Worm (Caenorhabditis elegans) whole organism, L1 larva: ENCODE data around the gene T10B10.9.
A peak's percentile ranks its signal among the peaks of the same experiment; 100 is the strongest.

ENCODE experiments used
- C04F5.9 ChIP-seq: sonication (generic microtip); optimal IDR thresholded peaks from 2 replicates; lab custom pipeline; 2016; ENCODE audit warnings: missing genetic modification characterization, missing compliant biosample characterization
- C16A3.4 ChIP-seq: fragments of 150-350 bp; optimal IDR thresholded peaks from 2 replicates; lab custom pipeline; 2014; ENCODE audit warnings: missing biosample characterization, missing genetic modification characterization
- C34B4.2 ChIP-seq: sonication (generic microtip); optimal IDR thresholded peaks from 2 replicates; lab custom pipeline; 2017; ENCODE audit warnings: mild to moderate bottlenecking, missing genetic modification characterization, missing compliant biosample characterization
- Y116A8C.19 ChIP-seq: sonication (generic microtip); optimal IDR thresholded peaks from 2 replicates; lab custom pipeline; 2016; ENCODE audit warnings: missing compliant biosample characterization, missing genetic modification characterization, borderline replicate concordance
- aha-1 ChIP-seq: fragments of 150-350 bp; optimal IDR thresholded peaks from 2 replicates; lab custom pipeline; 2014; ENCODE audit warnings: missing biosample characterization, missing genetic modification characterization
- ama-1 ChIP-seq: fragments of 150-350 bp; optimal IDR thresholded peaks from 2 replicates; lab custom pipeline; 2014
- blmp-1 ChIP-seq: fragments of 150-350 bp; optimal IDR thresholded peaks from 2 replicates; lab custom pipeline; 2014; ENCODE audit warnings: missing biosample characterization, missing genetic modification characterization
- ceh-63 ChIP-seq: fragments of 200-800 bp; sonication (Bioruptor generic); optimal IDR thresholded peaks from 2 replicates; lab custom pipeline; 2018; ENCODE audit warnings: mild to moderate bottlenecking, missing genetic modification characterization, missing compliant biosample characterization
- ceh-82 ChIP-seq, 3 experiments: fragments of 150-350 bp in 1 of 3; sonication (generic microtip) in 2 of 3; optimal IDR thresholded peaks; 2 replicates each; lab custom pipeline; 2014 to 2017; ENCODE audit warnings: missing biosample characterization in 3 of 3, missing genetic modification characterization in 3 of 3
- ceh-90 ChIP-seq: sonication (generic microtip); optimal IDR thresholded peaks from 2 replicates; lab custom pipeline; 2016; ENCODE audit warnings: missing genetic modification characterization, missing compliant biosample characterization
- ces-1 ChIP-seq: fragments of 150-350 bp; optimal IDR thresholded peaks from 2 replicates; lab custom pipeline; 2014; ENCODE audit warnings: missing biosample characterization, missing genetic modification reagents, missing genetic modification characterization
- efl-1 ChIP-seq, 4 experiments: fragments of 150-350 bp; optimal IDR thresholded peaks in 3 of 4; peaks in 1 of 4; 1 replicate in 1 of 4; 2 replicates in 3 of 4; lab custom pipeline; 2014; ENCODE audit warnings: missing biosample characterization in 2 of 4, missing genetic modification characterization in 2 of 4, missing genetic modification reagents in 2 of 4
- egl-27 ChIP-seq, 2 experiments: fragments of 150-350 bp in 1 of 2; sonication (generic microtip); optimal IDR thresholded peaks; 3 replicates each; lab custom pipeline; 2017 to 2018; ENCODE audit warnings: missing biosample characterization in 2 of 2, missing genetic modification characterization in 2 of 2, missing genetic modification reagents in 2 of 2
- ets-5 ChIP-seq: fragments of 200-800 bp; sonication (Bioruptor generic); IDR thresholded peaks from 2 replicates; pipeline ENCODE4 v1.3.6; 2022; ENCODE audit warnings: missing genetic modification characterization, missing compliant biosample characterization
- fkh-4 ChIP-seq: sonication (generic microtip); optimal IDR thresholded peaks from 2 replicates; lab custom pipeline; 2016; ENCODE audit warnings: missing compliant biosample characterization, missing genetic modification characterization, borderline replicate concordance
- fos-1 ChIP-seq: fragments of 150-350 bp; optimal IDR thresholded peaks from 2 replicates; lab custom pipeline; 2014; ENCODE audit warnings: missing biosample characterization, missing genetic modification characterization
- hlh-4 ChIP-seq: sonication (generic microtip); optimal IDR thresholded peaks from 2 replicates; lab custom pipeline; 2016; ENCODE audit warnings: mild to moderate bottlenecking, missing genetic modification characterization, missing compliant biosample characterization
- irx-1 ChIP-seq: sonication (generic microtip); optimal IDR thresholded peaks from 2 replicates; lab custom pipeline; 2016; ENCODE audit warnings: missing genetic modification characterization, missing compliant biosample characterization
- isw-1 ChIP-seq: fragments of 200-800 bp; sonication (Bioruptor generic); IDR thresholded peaks from 2 replicates; pipeline ENCODE4 v1.3.6; 2022; ENCODE audit warnings: missing genetic modification characterization, missing compliant biosample characterization
- jun-1 ChIP-seq: fragments of 150-350 bp; optimal IDR thresholded peaks from 2 replicates; lab custom pipeline; 2014; ENCODE audit warnings: missing biosample characterization, missing genetic modification reagents, missing genetic modification characterization
- lin-13 ChIP-seq: fragments of 150-350 bp; optimal IDR thresholded peaks from 2 replicates; lab custom pipeline; 2014; ENCODE audit warnings: missing biosample characterization, missing genetic modification reagents, missing genetic modification characterization
- mdl-1 ChIP-seq, 2 experiments: fragments of 150-350 bp; optimal IDR thresholded peaks; 2 replicates each; lab custom pipeline; 2014 to 2017; ENCODE audit warnings: missing biosample characterization in 2 of 2, missing genetic modification characterization in 2 of 2, inconsistent platforms in 1 of 2
- mep-1 ChIP-seq: fragments of 150-350 bp; optimal IDR thresholded peaks from 2 replicates; lab custom pipeline; 2014; ENCODE audit warnings: missing biosample characterization, missing genetic modification characterization
- nhr-12 ChIP-seq: sonication (generic microtip); optimal IDR thresholded peaks from 2 replicates; lab custom pipeline; 2017; ENCODE audit warnings: missing biosample characterization, missing genetic modification characterization
- nhr-237 ChIP-seq: fragments of 150-350 bp; optimal IDR thresholded peaks from 2 replicates; lab custom pipeline; 2014; ENCODE audit warnings: missing biosample characterization, missing genetic modification characterization
- nhr-47 ChIP-seq: sonication (generic microtip); optimal IDR thresholded peaks from 2 replicates; lab custom pipeline; 2016; ENCODE audit warnings: mild to moderate bottlenecking, missing genetic modification characterization, moderate library complexity, missing compliant biosample characterization
- nhr-71 ChIP-seq: sonication (generic microtip); optimal IDR thresholded peaks from 2 replicates; lab custom pipeline; 2016; ENCODE audit warnings: mild to moderate bottlenecking, missing genetic modification characterization, moderate library complexity, missing compliant biosample characterization
- nhr-76 ChIP-seq: sonication (generic microtip); optimal IDR thresholded peaks from 2 replicates; lab custom pipeline; 2017; ENCODE audit warnings: missing biosample characterization, missing genetic modification characterization
- nhr-84 ChIP-seq: sonication (generic microtip); optimal IDR thresholded peaks from 2 replicates; lab custom pipeline; 2017; ENCODE audit warnings: missing biosample characterization, missing genetic modification characterization
- nhr-85 ChIP-seq: sonication (generic microtip); peaks from one replicate; lab custom pipeline; 2016; ENCODE audit warnings: missing genetic modification characterization, inconsistent platforms, missing compliant biosample characterization
- pag-3 ChIP-seq: sonication (generic microtip); optimal IDR thresholded peaks from 2 replicates; lab custom pipeline; 2017; ENCODE audit warnings: missing genetic modification characterization, mild to moderate bottlenecking, missing compliant biosample characterization, antibody characterized with exemption, borderline replicate concordance; ENCODE audit not compliant: insufficient read depth
- pax-3 ChIP-seq: fragments of 200-800 bp; sonication (Bioruptor generic); optimal IDR thresholded peaks from 2 replicates; lab custom pipeline; 2018; ENCODE audit warnings: mild to moderate bottlenecking, missing genetic modification characterization, moderate library complexity, missing compliant biosample characterization
- rnt-1 ChIP-seq: sonication (generic microtip); optimal IDR thresholded peaks from 2 replicates; lab custom pipeline; 2016; ENCODE audit warnings: mild to moderate bottlenecking, missing genetic modification characterization, moderate library complexity, missing compliant biosample characterization
- skn-1 ChIP-seq: fragments of 150-350 bp; optimal IDR thresholded peaks from 2 replicates; lab custom pipeline; 2014; ENCODE audit warnings: missing biosample characterization, missing genetic modification characterization
- sox-4 ChIP-seq: sonication (generic microtip); optimal IDR thresholded peaks from 2 replicates; lab custom pipeline; 2016; ENCODE audit warnings: missing genetic modification characterization, missing compliant biosample characterization
- sptf-1 ChIP-seq: fragments of 150-350 bp; optimal IDR thresholded peaks from 2 replicates; lab custom pipeline; 2014; ENCODE audit warnings: missing biosample characterization, missing genetic modification characterization
- tbx-2 ChIP-seq: sonication (generic microtip); optimal IDR thresholded peaks from 2 replicates; lab custom pipeline; 2016; ENCODE audit warnings: missing genetic modification characterization, missing compliant biosample characterization
- tlp-1 ChIP-seq: fragments of 150-350 bp; optimal IDR thresholded peaks from 2 replicates; lab custom pipeline; 2014; ENCODE audit warnings: missing biosample characterization, missing genetic modification characterization
- unc-130 ChIP-seq: fragments of 150-350 bp; optimal IDR thresholded peaks from 2 replicates; lab custom pipeline; 2017; ENCODE audit warnings: missing biosample characterization, missing genetic modification characterization, inconsistent platforms
- unc-30 ChIP-seq: sonication (generic microtip); optimal IDR thresholded peaks from 2 replicates; lab custom pipeline; 2017; ENCODE audit warnings: missing biosample characterization, missing genetic modification characterization
- unc-62 ChIP-seq: fragments of 150-350 bp; optimal IDR thresholded peaks from 2 replicates; lab custom pipeline; 2014; ENCODE audit warnings: missing biosample characterization, missing genetic modification reagents, missing genetic modification characterization
- unc-98 ChIP-seq: fragments of 200-800 bp; sonication (Bioruptor generic); IDR thresholded peaks from 2 replicates; pipeline ENCODE4 v1.3.6; 2022; ENCODE audit warnings: missing genetic modification characterization, missing compliant biosample characterization
- vab-15 ChIP-seq: sonication (generic microtip); optimal IDR thresholded peaks from 2 replicates; lab custom pipeline; 2017; ENCODE audit warnings: missing genotype, mild to moderate bottlenecking, missing genetic modification characterization, missing compliant biosample characterization
- zag-1 ChIP-seq: fragments of 150-350 bp; optimal IDR thresholded peaks from 2 replicates; lab custom pipeline; 2014; ENCODE audit warnings: missing biosample characterization, missing genetic modification characterization
- zip-4 ChIP-seq: fragments of 200-800 bp; sonication (Bioruptor generic); optimal IDR thresholded peaks from 2 replicates; lab custom pipeline; 2018; ENCODE audit warnings: mild to moderate bottlenecking, missing genetic modification characterization, moderate library complexity, missing compliant biosample characterization
- ztf-4 ChIP-seq: fragments of 150-350 bp; optimal IDR thresholded peaks from 2 replicates; lab custom pipeline; 2014; ENCODE audit warnings: missing biosample characterization, missing genetic modification characterization

T10B10.9 gene

DNA sequence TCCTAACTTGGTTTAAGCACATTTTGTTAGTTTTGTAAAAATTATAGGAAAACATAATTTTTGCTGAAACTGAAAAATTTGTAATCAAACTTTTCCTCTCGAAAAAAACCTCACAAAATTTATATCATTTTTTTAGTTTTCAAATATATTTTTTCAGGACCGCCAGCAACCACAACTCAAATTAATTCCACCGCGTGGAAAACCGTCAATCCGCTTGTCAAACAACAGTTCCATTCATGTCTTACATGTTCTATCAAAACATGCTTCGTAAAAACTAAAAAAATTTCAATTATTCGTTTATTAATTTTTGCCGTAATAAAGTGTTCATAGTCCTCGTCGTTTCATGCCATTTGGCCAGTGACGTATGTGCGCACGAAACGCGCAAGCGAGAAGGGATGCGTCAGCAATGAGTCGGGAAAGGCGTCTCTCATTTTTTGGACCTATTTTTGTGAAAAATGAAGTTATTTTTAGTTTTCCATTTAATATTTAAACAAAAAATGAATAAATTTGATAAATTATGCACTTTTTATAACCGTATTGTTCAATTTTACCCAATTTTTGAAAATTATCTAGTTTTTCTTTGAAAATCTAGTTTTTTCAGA is 9.2 kb downstream of the T10B10.9 start, which contains the start of gene ucr-2.2 (continued):
- TF ChIP-seq zip-4 (peak; percentile 65), unc-130 (tag; lab: Kevin White, UChicago) (peak; percentile 84), efl-1 (optimal IDR thresholded peaks at IDR 0.05; lab: Kevin White, UChicago) (peak; percentile 67 to 71), efl-1 (GFP tag; optimal IDR thresholded peaks at IDR 0.05 in 1 of 2; lab: Kevin White, UChicago) (peak; percentile 64 to 97), fkh-4 (tag; lab: Kevin White, UChicago) (no peak), lin-13 (GFP tag; lab: Kevin White, UChicago) (peak; percentile 64), ets-5 (no peak), rnt-1 (peak; percentile 91), pag-3 (tag; lab: Kevin White, UChicago) (peak; percentile 57), ceh-63 (no peak), isw-1 (GFP tag; lab: Robert Waterston, UW) (peak; percentile 49)

- no peak for TF ChIP-seq irx-1 (tag; lab: Kevin White, UChicago)
- TF ChIP-seq nhr-85 (tag; lab: Kevin White, UChicago), result peak; percentile 0
Measured at ce11 chrX:15175211-15175610, 11.0 kb downstream of the T10B10.9 start.

ce11 chrX:15176431-15176911 is 12.3 kb downstream of the T10B10.9 start, which contains the start of gene col-41:
col-41 (minus strand) TSS chrX:15176481.
- no peak for TF ChIP-seq C34B4.2 (tag; lab: Kevin White, UChicago)
- TF ChIP-seq blmp-1 (tag; lab: Kevin White, UChicago), result peak; percentile 77
- TF ChIP-seq tbx-2 (tag; lab: Kevin White, UChicago), result no peak

ce11 chrX:15181454-15181853 is 17.2 kb downstream of the T10B10.9 start, which contains the start of gene pkhm-2:
pkhm-2 (minus strand) TSS chrX:15181465.
- TF ChIP-seq C04F5.9 (tag; lab: Kevin White, UChicago) (peak; percentile 47), mep-1 (tag; lab: Kevin White, UChicago) (peak; percentile 92), rnt-1 (peak; percentile 95), unc-62 (GFP tag; lab: Kevin White, UChicago) (no peak), unc-98 (GFP tag; lab: Robert Waterston, UW) (no peak), sox-4 (tag; lab: Kevin White, UChicago) (peak; percentile 68), vab-15 (tag; lab: Kevin White, UChicago) (no peak), pax-3 (tag; lab: Kevin White, UChicago) (peak; percentile 59), ets-5 (no peak), nhr-47 (tag; lab: Kevin White, UChicago) (peak; percentile 94), nhr-76 (tag; lab: Kevin White, UChicago) (no peak), ztf-4 (peak; percentile 86), nhr-85 (tag; lab: Kevin White, UChicago) (peak; percentile 97), Y116A8C.19 (no peak), jun-1 (peak; percentile 84), aha-1 (tag; lab: Kevin White, UChicago) (peak; percentile 65), nhr-71 (tag; lab: Kevin White, UChicago) (peak; percentile 94), mdl-1 (tag; optimal IDR thresholded peaks at IDR 0.05; lab: Kevin White, UChicago) (peak in 1 of 2 experiments; percentile 90), sptf-1 (tag; lab: Kevin White, UChicago) (no peak), nhr-237 (peak; percentile 76), zag-1 (tag; lab: Kevin White, UChicago) (no peak), hlh-4 (no peak), ceh-90 (tag; lab: Kevin White, UChicago) (no peak), tlp-1 (tag; lab: Kevin White, UChicago) (no peak), ama-1 (lab: Kevin White, UChicago) (no peak), nhr-84 (tag; lab: Kevin White, UChicago) (no peak), egl-27 (tag; optimal IDR thresholded peaks at IDR 0.05; lab: Kevin White, UChicago) (no peak), fos-1 (tag; lab: Kevin White, UChicago) (peak; percentile 73), C16A3.4 (peak; percentile 88), zip-4 (peak; percentile 85), ces-1 (GFP tag; lab: Kevin White, UChicago) (no peak), ceh-82 (tag; optimal IDR thresholded peaks at IDR 0.05; lab: Kevin White, UChicago) (peak; percentile 84 to 88 (median 85)), skn-1 (peak; percentile 79), nhr-12 (no peak), unc-30 (tag; lab: Kevin White, UChicago) (no peak), lin-13 (GFP tag; lab: Kevin White, UChicago) (peak; percentile 85)
